Fruit fly (Drosophila melanogaster) Kc167 (cell line): Measurements from ENCODE around the gene cpb.

Experiments
- Myc ChIP-seq: fragments of >200 bp; optimal IDR thresholded peaks from 2 replicates; lab custom pipeline; 2017; ENCODE audit warnings: missing external identifiers
- psq ChIP-seq: fragments of >200 bp; optimal IDR thresholded peaks from 2 replicates; lab custom pipeline; 2017; ENCODE audit warnings: missing external identifiers
- ttk ChIP-seq: sonication (Bioruptor generic); optimal IDR thresholded peaks from 2 replicates; lab custom pipeline; 2017; ENCODE audit warnings: missing external identifiers

- TF ChIP-seq ttk (lab: Kevin White, UChicago) = no peak
- no peak for TF ChIP-seq psq (lab: Kevin White, UChicago)
- no peak for TF ChIP-seq Myc (lab: Kevin White, UChicago)
These were observed 11.8 kb upstream of the cpb start for dm6 chr2L:1692857-1693256.
